Worm (Caenorhabditis elegans) whole organism, late embryonic: ENCODE results near the gene F38C2.1.

Experiments used
- ama-1 ChIP-seq: fragments of 150-350 bp; optimal IDR thresholded peaks from 2 replicates; lab custom pipeline; 2014
- ceh-45 ChIP-seq: fragments of 200-800 bp; sonication (Bioruptor generic); IDR thresholded peaks from 2 replicates; pipeline ENCODE4 v1.3.6; 2022; ENCODE audit warnings: missing genetic modification reagents, missing genetic modification characterization, missing compliant biosample characterization
- ceh-9 ChIP-seq: sonication (generic microtip); optimal IDR thresholded peaks from 2 replicates; lab custom pipeline; 2016; ENCODE audit warnings: mild to moderate bottlenecking, missing genetic modification characterization, inconsistent platforms, missing compliant biosample characterization
- elt-2 ChIP-seq: sonication (generic microtip); optimal IDR thresholded peaks from 2 replicates; lab custom pipeline; 2016; ENCODE audit warnings: missing genetic modification reagents, missing genetic modification characterization, missing compliant biosample characterization
- fkh-10 ChIP-seq: fragments of 150-350 bp; optimal IDR thresholded peaks from 2 replicates; lab custom pipeline; 2014; ENCODE audit warnings: missing biosample characterization, missing genetic modification reagents, missing genetic modification characterization
- hlh-30 ChIP-seq: sonication (generic microtip); optimal IDR thresholded peaks from 2 replicates; lab custom pipeline; 2017; ENCODE audit warnings: antibody characterized with exemption, missing genetic modification characterization, missing compliant biosample characterization; ENCODE audit not compliant: insufficient read depth
- nhr-232 ChIP-seq: sonication (generic microtip); optimal IDR thresholded peaks from 2 replicates; lab custom pipeline; 2016; ENCODE audit warnings: missing genetic modification characterization, missing compliant biosample characterization
- npax-4 ChIP-seq: sonication (generic microtip); optimal IDR thresholded peaks from 2 replicates; lab custom pipeline; 2016; ENCODE audit warnings: missing genetic modification characterization, missing compliant biosample characterization
- pax-1 ChIP-seq: fragments of 150-350 bp; optimal IDR thresholded peaks from 2 replicates; lab custom pipeline; 2014; ENCODE audit warnings: missing biosample characterization, missing genetic modification characterization
- pqm-1 ChIP-seq: sonication (generic microtip); optimal IDR thresholded peaks from 2 replicates; lab custom pipeline; 2016; ENCODE audit warnings: missing genetic modification characterization, missing compliant biosample characterization
- sox-4 ChIP-seq: sonication (generic microtip); optimal IDR thresholded peaks from 2 replicates; lab custom pipeline; 2017; ENCODE audit warnings: mild to moderate bottlenecking, missing genetic modification characterization, inconsistent platforms, missing compliant biosample characterization

DNA sequence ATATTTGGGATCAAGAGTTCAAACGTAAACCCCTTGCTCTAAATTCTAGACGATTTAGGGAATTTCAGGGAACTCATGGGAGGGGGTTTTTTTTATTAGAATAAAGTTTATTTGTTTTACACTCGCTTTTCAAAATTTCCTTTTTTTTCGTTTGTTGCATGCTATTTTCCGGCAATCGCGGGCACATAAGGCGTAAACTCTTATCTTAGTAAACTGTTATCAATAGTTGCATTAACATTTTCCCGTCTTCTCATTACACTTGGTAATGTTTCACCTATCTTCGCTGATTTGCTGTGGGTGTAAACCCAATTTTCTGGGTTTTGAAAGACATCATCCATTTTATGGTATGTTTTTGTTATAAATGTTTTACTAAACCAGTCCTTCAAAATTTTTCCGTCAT, 46.7 kb downstream of the F38C2.1 start:
- TF ChIP-seq hlh-30 (tag; lab: Kevin White, UChicago) = no peak
- no peak for TF ChIP-seq fkh-10 (GFP tag; lab: Kevin White, UChicago)
- TF ChIP-seq ama-1 (lab: Kevin White, UChicago) = no peak
- peak; percentile 37 for TF ChIP-seq elt-2
- TF ChIP-seq pqm-1 (tag; lab: Kevin White, UChicago) = no peak
- no peak for TF ChIP-seq npax-4 (tag; lab: Kevin White, UChicago)
- no peak for TF ChIP-seq pax-1 (tag; lab: Kevin White, UChicago)
- TF ChIP-seq sox-4 = no peak
- TF ChIP-seq nhr-232 = no peak
- no peak for TF ChIP-seq ceh-9 (tag; lab: Kevin White, UChicago)
- TF ChIP-seq ceh-45 (GFP tag; lab: Robert Waterston, UW) = no peak
